Worm (Caenorhabditis elegans) whole organism, L1 larva: Measurements from ENCODE around the gene clec-185.

ENCODE experiments used
- C34B4.2 ChIP-seq: sonication (generic microtip); optimal IDR thresholded peaks from 2 replicates; lab custom pipeline; 2017; ENCODE audit warnings: mild to moderate bottlenecking, missing genetic modification characterization, missing compliant biosample characterization
- F16B12.6 ChIP-seq: fragments of 150-350 bp; optimal IDR thresholded peaks from 2 replicates; lab custom pipeline; 2014; ENCODE audit warnings: missing biosample characterization, missing genetic modification characterization
- Y116A8C.19 ChIP-seq: sonication (generic microtip); optimal IDR thresholded peaks from 2 replicates; lab custom pipeline; 2016; ENCODE audit warnings: missing compliant biosample characterization, missing genetic modification characterization, borderline replicate concordance
- aha-1 ChIP-seq: fragments of 150-350 bp; optimal IDR thresholded peaks from 2 replicates; lab custom pipeline; 2014; ENCODE audit warnings: missing biosample characterization, missing genetic modification characterization
- aly-2 ChIP-seq: fragments of 150-350 bp; optimal IDR thresholded peaks from 2 replicates; lab custom pipeline; 2014; ENCODE audit warnings: missing biosample characterization, missing genetic modification characterization
- ama-1 ChIP-seq: fragments of 150-350 bp; optimal IDR thresholded peaks from 2 replicates; lab custom pipeline; 2014
- blmp-1 ChIP-seq: fragments of 150-350 bp; optimal IDR thresholded peaks from 2 replicates; lab custom pipeline; 2014; ENCODE audit warnings: missing biosample characterization, missing genetic modification characterization
- ceh-63 ChIP-seq: fragments of 200-800 bp; sonication (Bioruptor generic); optimal IDR thresholded peaks from 2 replicates; lab custom pipeline; 2018; ENCODE audit warnings: mild to moderate bottlenecking, missing genetic modification characterization, missing compliant biosample characterization
- ceh-82 ChIP-seq, 3 experiments: fragments of 150-350 bp in 1 of 3; sonication (generic microtip) in 2 of 3; optimal IDR thresholded peaks; 2 replicates each; lab custom pipeline; 2014 to 2017; ENCODE audit warnings: missing biosample characterization in 3 of 3, missing genetic modification characterization in 3 of 3
- ceh-90 ChIP-seq: sonication (generic microtip); optimal IDR thresholded peaks from 2 replicates; lab custom pipeline; 2016; ENCODE audit warnings: missing genetic modification characterization, missing compliant biosample characterization
- ces-1 ChIP-seq: fragments of 150-350 bp; optimal IDR thresholded peaks from 2 replicates; lab custom pipeline; 2014; ENCODE audit warnings: missing biosample characterization, missing genetic modification reagents, missing genetic modification characterization
- dpl-1 ChIP-seq, 3 experiments: fragments of 150-350 bp in 2 of 3; sonication (generic microtip) in 1 of 3; optimal IDR thresholded peaks; 2 replicates each; lab custom pipeline; 2014 to 2017; ENCODE audit warnings: missing biosample characterization in 3 of 3, missing genetic modification characterization in 3 of 3, missing genetic modification reagents in 3 of 3
- egl-13 ChIP-seq: sonication (generic microtip); optimal IDR thresholded peaks from 2 replicates; lab custom pipeline; 2016; ENCODE audit warnings: missing genotype, missing genetic modification reagents, missing genetic modification characterization, missing compliant biosample characterization
- elt-2 ChIP-seq: sonication (generic microtip); optimal IDR thresholded peaks from 2 replicates; lab custom pipeline; 2016; ENCODE audit warnings: missing genetic modification characterization, mild to moderate bottlenecking, inconsistent platforms, missing compliant biosample characterization, missing genetic modification reagents
- ets-5 ChIP-seq: fragments of 200-800 bp; sonication (Bioruptor generic); IDR thresholded peaks from 2 replicates; pipeline ENCODE4 v1.3.6; 2022; ENCODE audit warnings: missing genetic modification characterization, missing compliant biosample characterization
- fkh-10 ChIP-seq: sonication (generic microtip); optimal IDR thresholded peaks from 2 replicates; lab custom pipeline; 2017; ENCODE audit warnings: missing biosample characterization, missing genetic modification reagents, missing genetic modification characterization
- fkh-4 ChIP-seq: sonication (generic microtip); optimal IDR thresholded peaks from 2 replicates; lab custom pipeline; 2016; ENCODE audit warnings: missing compliant biosample characterization, missing genetic modification characterization, borderline replicate concordance
- fkh-8 ChIP-seq: sonication (generic microtip); optimal IDR thresholded peaks from 2 replicates; lab custom pipeline; 2016; ENCODE audit warnings: mild to moderate bottlenecking, missing genetic modification characterization, missing compliant biosample characterization
- fos-1 ChIP-seq: fragments of 150-350 bp; optimal IDR thresholded peaks from 2 replicates; lab custom pipeline; 2014; ENCODE audit warnings: missing biosample characterization, missing genetic modification characterization
- hlh-4 ChIP-seq: sonication (generic microtip); optimal IDR thresholded peaks from 2 replicates; lab custom pipeline; 2016; ENCODE audit warnings: mild to moderate bottlenecking, missing genetic modification characterization, missing compliant biosample characterization
- irx-1 ChIP-seq: sonication (generic microtip); optimal IDR thresholded peaks from 2 replicates; lab custom pipeline; 2016; ENCODE audit warnings: missing genetic modification characterization, missing compliant biosample characterization
- lin-14 ChIP-seq: fragments of 200-800 bp; sonication (Bioruptor generic); optimal IDR thresholded peaks from 2 replicates; lab custom pipeline; 2018; ENCODE audit warnings: mild to moderate bottlenecking, missing genetic modification characterization, moderate library complexity, missing compliant biosample characterization
- lin-35 ChIP-seq, 2 experiments: fragments of 150-350 bp; optimal IDR thresholded peaks; 2 replicates each; lab custom pipeline; 2014; ENCODE audit warnings: missing biosample characterization in 2 of 2, missing genetic modification characterization in 2 of 2, missing genetic modification reagents in 2 of 2
- lsy-2 ChIP-seq, 2 experiments: fragments of 150-350 bp; optimal IDR thresholded peaks; 2 replicates each; lab custom pipeline; 2014; ENCODE audit warnings: missing biosample characterization in 2 of 2, missing genetic modification characterization in 2 of 2
- mab-9 ChIP-seq: fragments of 200-800 bp; sonication (Bioruptor generic); IDR thresholded peaks from 2 replicates; pipeline ENCODE4 v1.3.6; 2022; ENCODE audit warnings: missing genetic modification reagents, missing genetic modification characterization, missing compliant biosample characterization
- mef-2 ChIP-seq: fragments of 150-350 bp; optimal IDR thresholded peaks from 2 replicates; lab custom pipeline; 2014; ENCODE audit warnings: missing biosample characterization, missing genetic modification characterization
- mep-1 ChIP-seq: fragments of 150-350 bp; optimal IDR thresholded peaks from 2 replicates; lab custom pipeline; 2014; ENCODE audit warnings: missing biosample characterization, missing genetic modification characterization
- nhr-11 ChIP-seq: fragments of 150-350 bp; optimal IDR thresholded peaks from 2 replicates; lab custom pipeline; 2014; ENCODE audit warnings: missing biosample characterization, missing genetic modification characterization
- nhr-12 ChIP-seq: sonication (generic microtip); optimal IDR thresholded peaks from 2 replicates; lab custom pipeline; 2017; ENCODE audit warnings: missing biosample characterization, missing genetic modification characterization
- nhr-19 ChIP-seq: fragments of 200-800 bp; sonication (Bioruptor generic); conservative IDR thresholded peaks from 2 replicates; pipeline ENCODE4 v1.3.6; 2022; ENCODE audit warnings: missing genetic modification characterization, missing compliant biosample characterization
- nhr-20 ChIP-seq: sonication (generic microtip); optimal IDR thresholded peaks from 2 replicates; lab custom pipeline; 2016; ENCODE audit warnings: mild to moderate bottlenecking, missing genetic modification characterization, missing compliant biosample characterization
- nhr-237 ChIP-seq: fragments of 150-350 bp; optimal IDR thresholded peaks from 2 replicates; lab custom pipeline; 2014; ENCODE audit warnings: missing biosample characterization, missing genetic modification characterization
- nhr-71 ChIP-seq: sonication (generic microtip); optimal IDR thresholded peaks from 2 replicates; lab custom pipeline; 2016; ENCODE audit warnings: mild to moderate bottlenecking, missing genetic modification characterization, moderate library complexity, missing compliant biosample characterization
- nhr-77 ChIP-seq: fragments of 150-350 bp; optimal IDR thresholded peaks from 2 replicates; lab custom pipeline; 2014; ENCODE audit warnings: missing biosample characterization, missing genetic modification characterization
- nhr-85 ChIP-seq: sonication (generic microtip); peaks from one replicate; lab custom pipeline; 2016; ENCODE audit warnings: missing genetic modification characterization, inconsistent platforms, missing compliant biosample characterization
- rnt-1 ChIP-seq: sonication (generic microtip); optimal IDR thresholded peaks from 2 replicates; lab custom pipeline; 2016; ENCODE audit warnings: mild to moderate bottlenecking, missing genetic modification characterization, moderate library complexity, missing compliant biosample characterization
- snpc-4 ChIP-seq: fragments of 150-350 bp; optimal IDR thresholded peaks from 2 replicates; lab custom pipeline; 2014; ENCODE audit warnings: missing biosample characterization, missing genetic modification characterization
- snu-23 ChIP-seq: sonication (generic microtip); optimal IDR thresholded peaks from 2 replicates; lab custom pipeline; 2016; ENCODE audit warnings: missing genetic modification characterization, missing compliant biosample characterization
- sox-4 ChIP-seq: sonication (generic microtip); optimal IDR thresholded peaks from 2 replicates; lab custom pipeline; 2016; ENCODE audit warnings: missing genetic modification characterization, missing compliant biosample characterization
- sup-37 ChIP-seq: fragments of 200-800 bp; sonication (Bioruptor generic); optimal IDR thresholded peaks from 2 replicates; lab custom pipeline; 2018; ENCODE audit warnings: mild to moderate bottlenecking, missing genetic modification characterization, missing compliant biosample characterization
- swsn-7 ChIP-seq: sonication (generic microtip); optimal IDR thresholded peaks from 2 replicates; lab custom pipeline; 2016; ENCODE audit warnings: missing genetic modification characterization, missing compliant biosample characterization
- tbx-2 ChIP-seq: sonication (generic microtip); optimal IDR thresholded peaks from 2 replicates; lab custom pipeline; 2016; ENCODE audit warnings: missing genetic modification characterization, missing compliant biosample characterization
- unc-130 ChIP-seq: fragments of 150-350 bp; optimal IDR thresholded peaks from 2 replicates; lab custom pipeline; 2017; ENCODE audit warnings: missing biosample characterization, missing genetic modification characterization, inconsistent platforms
- unc-30 ChIP-seq: sonication (generic microtip); optimal IDR thresholded peaks from 2 replicates; lab custom pipeline; 2017; ENCODE audit warnings: missing biosample characterization, missing genetic modification characterization
- unc-62 ChIP-seq: fragments of 150-350 bp; optimal IDR thresholded peaks from 2 replicates; lab custom pipeline; 2014; ENCODE audit warnings: missing biosample characterization, missing genetic modification reagents, missing genetic modification characterization
- unc-86 ChIP-seq: sonication (generic microtip); optimal IDR thresholded peaks from 2 replicates; lab custom pipeline; 2016; ENCODE audit warnings: missing genetic modification characterization, missing compliant biosample characterization
- vab-15 ChIP-seq: sonication (generic microtip); optimal IDR thresholded peaks from 2 replicates; lab custom pipeline; 2017; ENCODE audit warnings: missing genotype, mild to moderate bottlenecking, missing genetic modification characterization, missing compliant biosample characterization
- zag-1 ChIP-seq: fragments of 150-350 bp; optimal IDR thresholded peaks from 2 replicates; lab custom pipeline; 2014; ENCODE audit warnings: missing biosample characterization, missing genetic modification characterization
- zip-4 ChIP-seq: fragments of 200-800 bp; sonication (Bioruptor generic); optimal IDR thresholded peaks from 2 replicates; lab custom pipeline; 2018; ENCODE audit warnings: mild to moderate bottlenecking, missing genetic modification characterization, moderate library complexity, missing compliant biosample characterization
- ztf-11 ChIP-seq, 2 experiments: sonication (generic microtip); optimal IDR thresholded peaks; 2 replicates each; lab custom pipeline; 2016 to 2017; ENCODE audit warnings: missing genetic modification characterization in 2 of 2, missing biosample characterization in 1 of 2, missing compliant biosample characterization in 1 of 2
- ztf-4 ChIP-seq: fragments of 150-350 bp; optimal IDR thresholded peaks from 2 replicates; lab custom pipeline; 2014; ENCODE audit warnings: missing biosample characterization, missing genetic modification characterization

clec-185 gene

DNA sequence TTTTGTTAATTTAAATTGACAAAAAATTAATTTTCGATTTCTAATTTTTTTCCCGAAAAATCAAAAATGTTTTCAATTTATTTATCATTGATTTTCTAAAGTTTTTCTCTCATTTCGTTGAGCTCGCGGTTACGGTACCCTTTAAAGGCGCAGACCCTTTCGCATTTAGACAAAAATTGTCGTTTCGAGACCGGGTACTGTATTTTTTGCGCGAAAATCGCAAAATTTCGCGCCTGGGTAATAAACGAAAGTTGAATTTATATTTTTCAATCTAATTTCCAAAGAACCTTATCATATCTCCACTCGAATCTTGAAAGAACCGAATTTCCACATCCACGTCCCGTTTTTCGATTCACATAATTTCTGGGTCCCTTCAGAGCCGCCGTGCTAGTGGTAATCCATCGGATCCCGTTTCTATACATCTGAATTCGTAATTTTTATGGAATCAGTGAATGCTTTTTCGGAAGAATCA lies 7.0 kb downstream of the clec-185 start, which contains the start of gene C25G4.3:
C25G4.3 (minus strand) TSS at position 422 of the 472 bp plus-strand sequence.
- TF ChIP-seq mab-9 = no peak
- TF ChIP-seq ama-1 (lab: Kevin White, UChicago) = no peak
- TF ChIP-seq elt-2 (tag; lab: Kevin White, UChicago) = no peak
- no peak for TF ChIP-seq nhr-237 (tag; lab: Kevin White, UChicago)
- TF ChIP-seq sup-37 = no peak
- no peak for TF ChIP-seq mep-1 (tag; lab: Kevin White, UChicago)
- TF ChIP-seq fkh-4 (tag; lab: Kevin White, UChicago) = no peak
- TF ChIP-seq ces-1 = no peak
- TF ChIP-seq fos-1 (tag; lab: Kevin White, UChicago) = no peak
- no peak for TF ChIP-seq ceh-63 (GFP tag; lab: Kevin White, UChicago)
- no peak for TF ChIP-seq unc-30 (tag; lab: Kevin White, UChicago)
- no peak for TF ChIP-seq egl-13 (tag; lab: Kevin White, UChicago)
- no peak for TF ChIP-seq Y116A8C.19 (tag; lab: Kevin White, UChicago)
- no peak for TF ChIP-seq irx-1 (tag; lab: Kevin White, UChicago)
- TF ChIP-seq nhr-20 = no peak
- no peak for TF ChIP-seq snu-23

DNA sequence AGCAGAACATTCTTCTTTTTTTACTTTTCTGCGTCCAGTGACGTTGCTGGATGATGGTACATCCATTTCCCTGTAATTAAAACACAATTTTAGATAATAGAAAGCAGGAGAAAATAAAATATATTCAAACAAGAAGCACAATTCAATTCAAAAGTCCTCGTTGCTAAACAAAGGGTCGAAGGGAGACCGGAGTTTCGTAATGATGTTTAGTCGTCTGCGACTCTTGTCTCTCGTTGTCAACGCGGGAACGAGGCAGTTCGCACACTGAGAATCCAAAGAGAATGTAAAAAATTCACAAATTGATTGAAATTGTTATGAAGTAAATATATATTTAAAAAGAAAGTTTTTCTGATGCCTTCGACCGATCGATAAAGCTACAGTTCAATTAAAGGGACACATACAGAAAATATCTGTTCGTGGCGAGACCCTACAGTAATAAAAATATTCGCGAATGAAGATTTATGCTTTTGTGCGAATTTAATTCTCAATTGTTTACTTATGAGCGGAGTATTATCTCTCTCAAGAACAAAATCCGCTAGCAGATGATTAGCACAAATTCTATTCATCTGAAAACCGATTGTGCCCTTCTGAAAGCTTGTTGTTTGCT lies 12.9 kb downstream of the clec-185 start, which contains the start of gene dpy-26:
dpy-26 (minus strand) TSS at position 111 of the 607 bp plus-strand sequence.
- TF ChIP-seq zag-1 (tag; lab: Kevin White, UChicago) (no peak), nhr-11 (no peak), sox-4 (tag; lab: Kevin White, UChicago) (no peak), nhr-71 (no peak), mef-2 (tag; lab: Kevin White, UChicago) (no peak), aly-2 (tag; lab: Kevin White, UChicago) (peak; percentile 8), vab-15 (tag; lab: Kevin White, UChicago) (no peak), ces-1 (no peak), zip-4 (GFP tag; lab: Kevin White, UChicago) (no peak), fos-1 (tag; lab: Kevin White, UChicago) (no peak), nhr-237 (tag; lab: Kevin White, UChicago) (no peak), hlh-4 (tag; lab: Kevin White, UChicago) (no peak), unc-130 (no peak), lsy-2 (tag; optimal IDR thresholded peaks at IDR 0.05; lab: Kevin White, UChicago) (peak; percentile 66 to 83), ets-5 (GFP tag; lab: Robert Waterston, UW) (no peak), nhr-20 (peak; percentile 33), sup-37 (no peak), fkh-10 (GFP tag; lab: Kevin White, UChicago) (no peak), ztf-11 (tag; optimal IDR thresholded peaks at IDR 0.05; lab: Kevin White, UChicago) (no peak), unc-86 (tag; lab: Kevin White, UChicago) (no peak), Y116A8C.19 (tag; lab: Kevin White, UChicago) (no peak), nhr-85 (tag; lab: Kevin White, UChicago) (peak; percentile 65), F16B12.6 (tag; lab: Kevin White, UChicago) (peak; percentile 12), lin-14 (no peak), aha-1 (tag; lab: Kevin White, UChicago) (no peak), ceh-90 (tag; lab: Kevin White, UChicago) (no peak), unc-62 (GFP tag; lab: Kevin White, UChicago) (no peak), nhr-77 (tag; lab: Kevin White, UChicago) (no peak), tbx-2 (no peak), dpl-1 (GFP tag; optimal IDR thresholded peaks at IDR 0.05; lab: Kevin White, UChicago) (peak; percentile 51 to 73 (median 62)), nhr-12 (no peak), ceh-82 (tag; optimal IDR thresholded peaks at IDR 0.05; lab: Kevin White, UChicago) (peak; percentile 10 to 54 (median 26)), rnt-1 (peak; percentile 22), nhr-19 (GFP tag; lab: Robert Waterston, UW) (no peak), snpc-4 (no peak), lin-35 (GFP tag; optimal IDR thresholded peaks at IDR 0.05; lab: Kevin White, UChicago) (peak; percentile 57 to 79), blmp-1 (tag; lab: Kevin White, UChicago) (no peak), fkh-8 (no peak), ztf-4 (tag; lab: Kevin White, UChicago) (no peak), snu-23 (peak; percentile 60), swsn-7 (peak; percentile 26), C34B4.2 (no peak)
